Fruit fly (Drosophila melanogaster): Measurements from ENCODE around the gene GCC88.

DNA sequence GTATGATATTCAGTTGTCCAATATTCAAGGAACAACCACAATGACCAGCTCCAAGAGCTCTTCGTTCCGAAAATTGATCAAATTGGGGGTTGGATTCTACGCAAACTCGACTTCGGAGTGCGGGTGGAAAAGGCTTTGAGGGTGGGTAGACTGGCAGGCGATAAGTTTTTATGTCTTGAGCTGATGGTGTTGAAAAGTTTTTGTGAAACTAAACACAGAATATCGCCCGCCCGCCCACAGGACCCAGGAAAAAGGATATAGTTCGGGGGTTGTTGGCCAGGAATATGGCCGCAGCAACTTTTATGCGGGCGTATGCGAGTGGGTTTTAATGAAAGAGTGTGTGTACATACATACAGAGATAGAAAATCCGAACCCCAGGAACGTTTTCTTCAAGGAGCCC, 33.2 kb upstream of the GCC88 start:
- TF ChIP-seq CG15710 (tag; optimal IDR thresholded peaks at IDR 0.05) (no peak), Pif1B (GFP tag; optimal IDR thresholded peaks at IDR 0.05) (no peak), Ets98B (GFP tag; IDR thresholded peaks at IDR 0.05) (no peak), CG12605 (GFP tag; IDR thresholded peaks at IDR 0.05) (no peak)

Measured in whole organism, pupa.